Worm (Caenorhabditis elegans) whole organism, L1 larva: ENCODE results near the gene inpp-1.

ENCODE experiments used
- C34B4.2 ChIP-seq: sonication (generic microtip); optimal IDR thresholded peaks from 2 replicates; lab custom pipeline; 2017; ENCODE audit warnings: mild to moderate bottlenecking, missing genetic modification characterization, missing compliant biosample characterization
- Y116A8C.19 ChIP-seq: sonication (generic microtip); optimal IDR thresholded peaks from 2 replicates; lab custom pipeline; 2016; ENCODE audit warnings: missing compliant biosample characterization, missing genetic modification characterization, borderline replicate concordance
- aha-1 ChIP-seq: fragments of 150-350 bp; optimal IDR thresholded peaks from 2 replicates; lab custom pipeline; 2014; ENCODE audit warnings: missing biosample characterization, missing genetic modification characterization
- aly-2 ChIP-seq: fragments of 150-350 bp; optimal IDR thresholded peaks from 2 replicates; lab custom pipeline; 2014; ENCODE audit warnings: missing biosample characterization, missing genetic modification characterization
- blmp-1 ChIP-seq: fragments of 150-350 bp; optimal IDR thresholded peaks from 2 replicates; lab custom pipeline; 2014; ENCODE audit warnings: missing biosample characterization, missing genetic modification characterization
- ceh-8 ChIP-seq: fragments of 200-800 bp; sonication (Bioruptor generic); optimal IDR thresholded peaks from 2 replicates; lab custom pipeline; 2018; ENCODE audit warnings: mild to moderate bottlenecking, missing genetic modification characterization, moderate library complexity, missing compliant biosample characterization
- ceh-90 ChIP-seq: sonication (generic microtip); optimal IDR thresholded peaks from 2 replicates; lab custom pipeline; 2016; ENCODE audit warnings: missing genetic modification characterization, missing compliant biosample characterization
- ces-1 ChIP-seq: fragments of 150-350 bp; optimal IDR thresholded peaks from 2 replicates; lab custom pipeline; 2014; ENCODE audit warnings: missing biosample characterization, missing genetic modification reagents, missing genetic modification characterization
- dpl-1 ChIP-seq, 3 experiments: fragments of 150-350 bp in 2 of 3; sonication (generic microtip) in 1 of 3; optimal IDR thresholded peaks; 2 replicates each; lab custom pipeline; 2014 to 2017; ENCODE audit warnings: missing biosample characterization in 3 of 3, missing genetic modification characterization in 3 of 3, missing genetic modification reagents in 3 of 3
- dsc-1 ChIP-seq: sonication (generic microtip); optimal IDR thresholded peaks from 2 replicates; lab custom pipeline; 2016; ENCODE audit warnings: mild to moderate bottlenecking, missing genetic modification characterization, missing compliant biosample characterization
- efl-1 ChIP-seq, 4 experiments: fragments of 150-350 bp; optimal IDR thresholded peaks in 3 of 4; peaks in 1 of 4; 1 replicate in 1 of 4; 2 replicates in 3 of 4; lab custom pipeline; 2014; ENCODE audit warnings: missing biosample characterization in 2 of 4, missing genetic modification characterization in 2 of 4, missing genetic modification reagents in 2 of 4
- efl-3 ChIP-seq: fragments of 200-800 bp; sonication (Bioruptor generic); optimal IDR thresholded peaks from 2 replicates; lab custom pipeline; 2018; ENCODE audit warnings: mild to moderate bottlenecking, missing genetic modification characterization, missing compliant biosample characterization
- egl-13 ChIP-seq: sonication (generic microtip); optimal IDR thresholded peaks from 2 replicates; lab custom pipeline; 2016; ENCODE audit warnings: missing genotype, missing genetic modification reagents, missing genetic modification characterization, missing compliant biosample characterization
- egl-27 ChIP-seq, 2 experiments: fragments of 150-350 bp in 1 of 2; sonication (generic microtip); optimal IDR thresholded peaks; 3 replicates each; lab custom pipeline; 2017 to 2018; ENCODE audit warnings: missing biosample characterization in 2 of 2, missing genetic modification characterization in 2 of 2, missing genetic modification reagents in 2 of 2
- elt-2 ChIP-seq: sonication (generic microtip); optimal IDR thresholded peaks from 2 replicates; lab custom pipeline; 2016; ENCODE audit warnings: missing genetic modification characterization, mild to moderate bottlenecking, inconsistent platforms, missing compliant biosample characterization, missing genetic modification reagents
- elt-3 ChIP-seq, 6 experiments: fragments of 150-350 bp in 1 of 6; sonication (generic microtip); optimal IDR thresholded peaks; 2 replicates each; lab custom pipeline; 2017 to 2018; ENCODE audit warnings: missing biosample characterization in 6 of 6, missing genetic modification characterization in 6 of 6, inconsistent platforms in 1 of 6
- ets-5 ChIP-seq: fragments of 200-800 bp; sonication (Bioruptor generic); IDR thresholded peaks from 2 replicates; pipeline ENCODE4 v1.3.6; 2022; ENCODE audit warnings: missing genetic modification characterization, missing compliant biosample characterization
- fos-1 ChIP-seq: fragments of 150-350 bp; optimal IDR thresholded peaks from 2 replicates; lab custom pipeline; 2014; ENCODE audit warnings: missing biosample characterization, missing genetic modification characterization
- grh-1 ChIP-seq: fragments of 200-800 bp; sonication (Bioruptor generic); IDR thresholded peaks from 2 replicates; pipeline ENCODE4 v1.3.6; 2022; ENCODE audit warnings: missing genetic modification reagents, missing genetic modification characterization, missing compliant biosample characterization
- hlh-17 ChIP-seq: fragments of 200-800 bp; sonication (Bioruptor generic); optimal IDR thresholded peaks from 2 replicates; lab custom pipeline; 2018; ENCODE audit warnings: missing genetic modification characterization, mild to moderate bottlenecking, missing compliant biosample characterization, moderate library complexity, borderline replicate concordance
- irx-1 ChIP-seq: sonication (generic microtip); optimal IDR thresholded peaks from 2 replicates; lab custom pipeline; 2016; ENCODE audit warnings: missing genetic modification characterization, missing compliant biosample characterization
- lin-13 ChIP-seq: fragments of 150-350 bp; optimal IDR thresholded peaks from 2 replicates; lab custom pipeline; 2014; ENCODE audit warnings: missing biosample characterization, missing genetic modification reagents, missing genetic modification characterization
- lin-14 ChIP-seq: fragments of 200-800 bp; sonication (Bioruptor generic); optimal IDR thresholded peaks from 2 replicates; lab custom pipeline; 2018; ENCODE audit warnings: mild to moderate bottlenecking, missing genetic modification characterization, moderate library complexity, missing compliant biosample characterization
- lin-35 ChIP-seq, 2 experiments: fragments of 150-350 bp; optimal IDR thresholded peaks; 2 replicates each; lab custom pipeline; 2014; ENCODE audit warnings: missing biosample characterization in 2 of 2, missing genetic modification characterization in 2 of 2, missing genetic modification reagents in 2 of 2
- lsy-2 ChIP-seq, 2 experiments: fragments of 150-350 bp; optimal IDR thresholded peaks; 2 replicates each; lab custom pipeline; 2014; ENCODE audit warnings: missing biosample characterization in 2 of 2, missing genetic modification characterization in 2 of 2
- mef-2 ChIP-seq: fragments of 150-350 bp; optimal IDR thresholded peaks from 2 replicates; lab custom pipeline; 2014; ENCODE audit warnings: missing biosample characterization, missing genetic modification characterization
- mep-1 ChIP-seq: fragments of 150-350 bp; optimal IDR thresholded peaks from 2 replicates; lab custom pipeline; 2014; ENCODE audit warnings: missing biosample characterization, missing genetic modification characterization
- nhr-237 ChIP-seq: fragments of 150-350 bp; optimal IDR thresholded peaks from 2 replicates; lab custom pipeline; 2014; ENCODE audit warnings: missing biosample characterization, missing genetic modification characterization
- nhr-76 ChIP-seq: sonication (generic microtip); optimal IDR thresholded peaks from 2 replicates; lab custom pipeline; 2017; ENCODE audit warnings: missing biosample characterization, missing genetic modification characterization
- nhr-77 ChIP-seq: fragments of 150-350 bp; optimal IDR thresholded peaks from 2 replicates; lab custom pipeline; 2014; ENCODE audit warnings: missing biosample characterization, missing genetic modification characterization
- nhr-84 ChIP-seq: sonication (generic microtip); optimal IDR thresholded peaks from 2 replicates; lab custom pipeline; 2017; ENCODE audit warnings: missing biosample characterization, missing genetic modification characterization
- nhr-90 ChIP-seq: sonication (generic microtip); optimal IDR thresholded peaks from 2 replicates; lab custom pipeline; 2016; ENCODE audit warnings: mild to moderate bottlenecking, missing genetic modification characterization, missing compliant biosample characterization; ENCODE audit not compliant: poor library complexity
- pag-3 ChIP-seq: sonication (generic microtip); optimal IDR thresholded peaks from 2 replicates; lab custom pipeline; 2017; ENCODE audit warnings: missing genetic modification characterization, mild to moderate bottlenecking, missing compliant biosample characterization, antibody characterized with exemption, borderline replicate concordance; ENCODE audit not compliant: insufficient read depth
- sptf-1 ChIP-seq: fragments of 150-350 bp; optimal IDR thresholded peaks from 2 replicates; lab custom pipeline; 2014; ENCODE audit warnings: missing biosample characterization, missing genetic modification characterization
- tlp-1 ChIP-seq: fragments of 150-350 bp; optimal IDR thresholded peaks from 2 replicates; lab custom pipeline; 2014; ENCODE audit warnings: missing biosample characterization, missing genetic modification characterization
- unc-30 ChIP-seq: sonication (generic microtip); optimal IDR thresholded peaks from 2 replicates; lab custom pipeline; 2017; ENCODE audit warnings: missing biosample characterization, missing genetic modification characterization
- unc-86 ChIP-seq: sonication (generic microtip); optimal IDR thresholded peaks from 2 replicates; lab custom pipeline; 2016; ENCODE audit warnings: missing genetic modification characterization, missing compliant biosample characterization
- zag-1 ChIP-seq: fragments of 150-350 bp; optimal IDR thresholded peaks from 2 replicates; lab custom pipeline; 2014; ENCODE audit warnings: missing biosample characterization, missing genetic modification characterization
- ztf-11 ChIP-seq, 2 experiments: sonication (generic microtip); optimal IDR thresholded peaks; 2 replicates each; lab custom pipeline; 2016 to 2017; ENCODE audit warnings: missing genetic modification characterization in 2 of 2, missing biosample characterization in 1 of 2, missing compliant biosample characterization in 1 of 2
- ztf-4 ChIP-seq: fragments of 150-350 bp; optimal IDR thresholded peaks from 2 replicates; lab custom pipeline; 2014; ENCODE audit warnings: missing biosample characterization, missing genetic modification characterization

Gene inpp-1

DNA sequence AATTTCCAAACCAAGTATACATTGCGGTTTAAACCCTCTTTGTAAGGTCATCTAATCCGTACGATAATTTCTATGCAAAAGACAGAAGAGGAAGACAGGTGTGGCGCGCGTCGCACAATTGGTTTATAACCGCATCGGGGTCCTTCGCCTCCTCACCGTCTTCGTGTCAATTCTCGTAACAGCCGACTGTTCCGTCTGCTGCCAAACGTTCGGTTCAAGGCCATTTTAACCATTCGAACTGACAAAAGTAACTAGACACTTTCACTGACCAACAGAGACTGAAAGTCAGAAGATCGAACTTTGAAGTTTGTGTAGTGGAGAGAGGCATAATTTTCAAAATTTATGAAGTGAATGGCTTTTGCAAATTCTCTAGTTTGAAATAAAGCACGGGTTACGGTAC, 42.2 kb upstream of the inpp-1 start:
- TF ChIP-seq lsy-2 (tag; optimal IDR thresholded peaks at IDR 0.05; lab: Kevin White, UChicago) = no peak
- TF ChIP-seq mep-1 = peak; percentile 24
- peak; percentile 19 for TF ChIP-seq lin-14
- TF ChIP-seq blmp-1 (tag; lab: Kevin White, UChicago) = peak; percentile 63

DNA sequence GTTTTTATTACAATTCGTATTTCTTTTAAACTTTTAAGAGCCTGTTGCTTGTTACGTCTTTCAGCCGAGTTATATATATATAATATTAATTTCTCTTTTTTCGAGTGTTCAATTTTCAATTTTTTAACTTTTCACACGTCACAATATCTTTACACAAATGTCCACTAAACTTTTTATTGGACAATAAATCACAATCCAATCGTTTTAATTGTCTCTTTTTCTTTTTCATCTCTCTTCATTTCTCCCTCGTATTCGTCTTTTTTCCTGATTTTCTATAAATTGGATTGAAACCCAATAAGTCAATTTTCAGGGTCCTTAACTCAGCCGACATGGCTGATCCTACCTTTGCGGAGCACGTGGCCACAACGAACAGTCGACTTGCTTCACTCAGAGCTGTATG, 38.4 kb upstream of the inpp-1 start, which contains the start of gene miz-1:
miz-1 (plus strand) TSS at position 301 of the 400 bp plus-strand sequence.
- peak; percentile 29 for TF ChIP-seq dsc-1 (tag; lab: Kevin White, UChicago)
- TF ChIP-seq C34B4.2 (tag; lab: Kevin White, UChicago) = no peak

DNA sequence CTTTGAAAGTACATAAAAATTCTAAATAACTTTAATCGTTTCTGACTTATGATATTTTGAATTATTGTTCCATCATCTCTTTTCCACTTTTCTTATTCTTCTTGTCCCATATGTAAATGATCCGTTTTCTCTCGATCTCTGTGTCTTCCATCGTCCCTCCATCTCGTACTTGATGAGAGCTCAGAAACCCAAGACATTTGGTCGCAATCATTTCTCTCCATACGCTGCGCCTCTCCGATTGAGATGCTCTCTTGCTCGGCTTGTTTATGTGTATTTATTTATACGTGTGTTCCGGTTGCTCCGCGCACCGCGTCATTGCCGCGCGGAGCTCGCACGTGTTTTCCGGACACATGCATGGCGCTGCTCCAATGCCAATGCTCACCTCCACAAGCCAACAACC, 37.7 kb upstream of the inpp-1 start:
- TF ChIP-seq dsc-1 (tag; lab: Kevin White, UChicago) (peak; percentile 76), ceh-8 (GFP tag; lab: Kevin White, UChicago) (no peak)
- TF ChIP-seq, all 84 proteins: peak for 1

DNA sequence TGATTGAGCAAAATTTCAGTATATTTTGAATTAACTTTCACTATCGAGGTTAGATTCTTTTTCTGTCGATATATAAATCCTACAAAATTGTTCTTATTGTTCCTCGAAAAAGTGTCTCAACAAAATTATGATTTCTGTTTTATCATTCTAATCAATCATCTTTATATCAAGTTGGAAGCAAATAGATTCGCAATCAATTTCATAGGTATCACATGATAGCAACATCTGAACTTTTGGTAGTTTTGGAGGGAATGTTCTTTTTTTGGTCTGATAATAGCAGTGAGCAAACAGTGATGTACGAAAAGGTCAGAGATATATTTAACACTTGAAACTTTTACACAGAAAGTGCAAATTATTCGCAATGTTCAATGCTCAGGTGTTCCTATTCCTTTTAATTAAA, 37.1 kb upstream of the inpp-1 start:
- TF ChIP-seq ceh-8 (GFP tag; lab: Kevin White, UChicago) = no peak
- TF ChIP-seq ets-5 (GFP tag; lab: Robert Waterston, UW) = no peak
- TF ChIP-seq efl-3 = no peak
- TF ChIP-seq mep-1 = no peak
- TF ChIP-seq Y116A8C.19 (tag; lab: Kevin White, UChicago) = no peak
- no peak for TF ChIP-seq irx-1 (tag; lab: Kevin White, UChicago)
- TF ChIP-seq unc-30 (tag; lab: Kevin White, UChicago) = no peak
- TF ChIP-seq egl-13 (tag; lab: Kevin White, UChicago) = no peak
- TF ChIP-seq egl-27 (tag; optimal IDR thresholded peaks at IDR 0.05; lab: Kevin White, UChicago) = no peak
- peak; percentile 12 for TF ChIP-seq lin-14
- no peak for TF ChIP-seq dpl-1 (GFP tag; optimal IDR thresholded peaks at IDR 0.05; lab: Kevin White, UChicago)
- TF ChIP-seq pag-3 (tag; lab: Kevin White, UChicago) = no peak
- no peak for TF ChIP-seq nhr-237
- no peak for TF ChIP-seq hlh-17 (GFP tag; lab: Kevin White, UChicago)
- TF ChIP-seq grh-1 = no peak
- TF ChIP-seq lin-13 = no peak
- TF ChIP-seq aly-2 (tag; lab: Kevin White, UChicago) = no peak
- peak; percentile 1 for TF ChIP-seq nhr-90 (tag; lab: Kevin White, UChicago)
- TF ChIP-seq sptf-1 = no peak
- peak in 1 of 6 experiments; percentile 15 for TF ChIP-seq elt-3 (tag; optimal IDR thresholded peaks at IDR 0.05; lab: Kevin White, UChicago)
- TF ChIP-seq ztf-4 (tag; lab: Kevin White, UChicago) = no peak
- TF ChIP-seq nhr-77 (tag; lab: Kevin White, UChicago) = no peak
- no peak for TF ChIP-seq efl-1 (optimal IDR thresholded peaks at IDR 0.05; lab: Kevin White, UChicago)
- TF ChIP-seq efl-1 (GFP tag; optimal IDR thresholded peaks at IDR 0.05 in 1 of 2; lab: Kevin White, UChicago) = no peak
- TF ChIP-seq C34B4.2 (tag; lab: Kevin White, UChicago) = no peak
- TF ChIP-seq ztf-11 (tag; optimal IDR thresholded peaks at IDR 0.05; lab: Kevin White, UChicago) = no peak
- TF ChIP-seq unc-86 (tag; lab: Kevin White, UChicago) = no peak
- no peak for TF ChIP-seq ces-1
- no peak for TF ChIP-seq nhr-76 (tag; lab: Kevin White, UChicago)
- no peak for TF ChIP-seq zag-1 (tag; lab: Kevin White, UChicago)
- no peak for TF ChIP-seq aha-1 (tag; lab: Kevin White, UChicago)
- no peak for TF ChIP-seq nhr-84 (tag; lab: Kevin White, UChicago)
- peak in 1 of 2 experiments; percentile 36 for TF ChIP-seq lin-35 (GFP tag; optimal IDR thresholded peaks at IDR 0.05; lab: Kevin White, UChicago)
- TF ChIP-seq ceh-90 (tag; lab: Kevin White, UChicago) = no peak
- no peak for TF ChIP-seq fos-1
- TF ChIP-seq elt-2 (tag; lab: Kevin White, UChicago) = peak; percentile 75
- peak; percentile 6 for TF ChIP-seq blmp-1 (tag; lab: Kevin White, UChicago)
- no peak for TF ChIP-seq mef-2 (tag; lab: Kevin White, UChicago)
- no peak for TF ChIP-seq tlp-1 (tag; lab: Kevin White, UChicago)
